Worm (Caenorhabditis elegans): ENCODE measurements around the gene fax-1.

DNA sequence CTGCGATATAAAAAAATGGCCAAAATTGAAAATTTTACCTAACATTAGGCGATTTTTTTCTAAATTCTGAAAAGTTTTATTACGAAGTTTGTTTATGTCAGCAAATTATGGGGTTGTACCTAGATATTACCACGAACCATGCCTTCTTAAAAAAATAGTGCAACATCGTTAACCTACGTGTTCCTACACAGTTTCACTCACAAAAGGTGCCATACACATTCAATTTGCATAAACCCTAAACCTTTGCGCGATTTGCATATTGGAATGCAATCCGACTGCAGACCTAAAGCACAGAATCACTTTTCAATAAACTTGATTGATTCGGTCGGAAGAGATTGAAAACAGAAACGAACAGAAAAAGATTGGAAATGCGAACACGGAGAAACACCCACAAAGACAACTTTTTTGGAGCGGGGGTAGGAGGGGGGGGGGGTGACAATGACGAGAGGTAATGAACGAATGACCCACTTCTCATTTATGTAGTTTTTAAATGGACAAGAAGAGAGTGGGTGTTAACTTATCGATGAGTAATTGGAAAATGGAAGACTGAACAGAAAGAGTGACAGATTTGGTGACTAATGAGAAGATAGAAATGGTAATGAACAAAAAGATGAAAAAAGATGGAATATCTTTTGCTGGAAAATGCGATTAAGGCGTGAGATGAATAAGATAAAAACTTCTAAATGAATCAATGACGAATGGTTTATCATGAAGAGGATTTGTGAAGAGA lies 42.9 kb downstream of the fax-1 start:
- TF ChIP-seq Y79H2A.3 (GFP tag; conservative IDR thresholded peaks at IDR 0.05) = no peak
- TF ChIP-seq tbx-9 (tag; optimal IDR thresholded peaks at IDR 0.05; ENCODE audit: borderline replicate concordance) = no peak
- no peak for TF ChIP-seq ceh-100 (GFP tag; IDR thresholded peaks at IDR 0.05)
- no peak for TF ChIP-seq madf-6 (GFP tag; IDR thresholded peaks at IDR 0.05)
- no peak for TF ChIP-seq B0261.1 (tag; optimal IDR thresholded peaks at IDR 0.05)
- TF ChIP-seq madf-3 (GFP tag; IDR thresholded peaks at IDR 0.05) = no peak
- TF ChIP-seq zim-3 (tag; optimal IDR thresholded peaks at IDR 0.05) = no peak
- no peak for TF ChIP-seq ceh-79 (tag; optimal IDR thresholded peaks at IDR 0.05)
- no peak for TF ChIP-seq Y56A3A.18 (GFP tag; IDR thresholded peaks at IDR 0.05)
- TF ChIP-seq snpc-4 (GFP tag; optimal IDR thresholded peaks at IDR 0.05) = no peak
- TF ChIP-seq snpc-4 (tag; optimal IDR thresholded peaks at IDR 0.05) = no peak
